Worm (Caenorhabditis elegans): Measurements from ENCODE around the gene ZK430.5.

DNA sequence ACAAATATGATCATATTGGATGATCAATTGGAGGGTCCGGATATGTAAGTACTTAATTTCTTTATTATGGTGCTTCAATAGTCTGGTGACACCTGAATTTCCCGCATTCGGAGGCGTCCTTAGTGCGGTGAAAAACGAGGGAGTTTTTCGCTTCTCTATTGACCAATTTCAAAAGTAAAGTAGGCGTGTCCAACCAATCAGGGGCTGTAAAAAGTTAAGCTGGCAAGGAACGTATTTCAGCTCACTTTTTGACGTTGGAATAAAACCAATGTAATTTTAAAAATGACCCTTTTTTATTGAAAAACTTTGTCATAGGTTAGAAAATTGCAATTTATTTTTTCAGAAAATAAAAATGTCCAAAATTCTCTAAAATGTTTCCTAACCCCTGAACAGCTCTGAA lies 4.2 kb downstream of the ZK430.5 start:
- TF ChIP-seq W03F9.2 (tag; optimal IDR thresholded peaks at IDR 0.05) (no peak), him-1 (tag; optimal IDR thresholded peaks at IDR 0.05) (no peak), dao-5 (tag; optimal IDR thresholded peaks at IDR 0.05) (no peak)
